Fruit fly (Drosophila melanogaster) ovary, adult (tissue): ENCODE measurements around the gene CG44815.

ENCODE experiments used
- CG17801 ChIP-seq: fragments of 200-800 bp; optimal IDR thresholded peaks from 2 replicates; lab custom pipeline; 2019; ENCODE audit warnings: missing biosample characterization, mild to moderate bottlenecking, missing genetic modification characterization, moderate library complexity; ENCODE audit not compliant: partially characterized antibody

CG44815 gene

DNA sequence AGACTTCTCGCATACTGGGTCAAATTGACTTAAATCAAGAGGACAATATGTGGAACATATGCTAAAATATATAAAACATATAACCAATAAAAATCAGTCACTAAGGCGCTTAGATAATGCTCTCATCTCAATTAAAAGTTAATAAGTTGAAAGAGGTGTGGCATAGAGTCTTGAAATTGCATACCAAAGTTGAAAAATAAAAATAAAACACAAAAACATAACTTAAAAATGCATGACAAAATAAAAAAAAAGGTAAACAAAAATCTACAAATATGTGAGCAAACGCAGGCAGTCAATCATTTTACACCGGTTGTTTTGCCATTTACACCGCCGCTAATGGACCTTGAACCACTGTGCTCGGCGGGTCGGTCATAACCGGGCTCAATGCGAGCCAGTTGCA, at the start of gene CG44815:
Gene CG44815 (minus strand): TSS at position 51 of the 400 bp plus-strand sequence.
- TF ChIP-seq CG17801, result no peak

DNA sequence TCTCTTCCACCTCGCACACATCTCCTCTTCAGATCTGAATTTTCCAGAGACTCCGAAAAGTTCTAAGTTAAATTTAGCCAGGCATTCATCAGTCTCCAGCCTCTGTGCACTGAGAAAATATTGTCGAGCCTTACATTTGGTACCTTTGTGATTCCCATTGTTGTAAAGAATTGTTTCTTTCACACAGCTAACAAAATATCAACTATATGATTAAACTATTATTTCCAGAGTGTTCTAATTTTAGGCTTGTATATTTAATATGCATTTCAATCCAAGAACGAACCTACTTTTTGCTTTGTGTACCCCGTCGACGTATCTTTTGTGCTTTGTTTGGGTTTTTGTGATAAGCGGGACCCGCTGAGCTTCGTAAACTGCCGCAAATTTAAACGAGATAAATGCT, 48.1 kb upstream of the CG44815 start:
- no peak for TF ChIP-seq CG17801

- TF ChIP-seq CG17801, result no peak
Measured at dm6 chrX:9486802-9487201, 40.8 kb upstream of the CG44815 start.

DNA sequence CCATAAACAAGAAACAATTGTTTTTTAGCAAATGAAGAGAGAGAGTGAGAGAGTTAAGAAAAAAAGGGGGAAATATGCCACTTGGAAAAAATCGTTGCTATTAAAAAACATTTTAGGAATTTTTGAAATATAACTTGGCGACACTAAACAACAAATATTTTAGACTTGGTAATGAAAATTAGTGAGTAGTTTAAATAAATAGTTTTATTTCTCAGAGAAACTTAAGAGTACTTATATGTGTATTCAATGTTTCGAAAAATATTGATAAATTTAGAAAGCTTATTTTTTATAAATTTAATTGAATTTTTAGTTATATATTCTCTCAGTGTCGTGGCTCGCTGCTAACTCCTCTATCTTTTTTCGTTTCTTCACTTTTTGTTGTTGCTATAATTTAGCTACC, 39.9 kb upstream of the CG44815 start:
- no peak for TF ChIP-seq CG17801

DNA sequence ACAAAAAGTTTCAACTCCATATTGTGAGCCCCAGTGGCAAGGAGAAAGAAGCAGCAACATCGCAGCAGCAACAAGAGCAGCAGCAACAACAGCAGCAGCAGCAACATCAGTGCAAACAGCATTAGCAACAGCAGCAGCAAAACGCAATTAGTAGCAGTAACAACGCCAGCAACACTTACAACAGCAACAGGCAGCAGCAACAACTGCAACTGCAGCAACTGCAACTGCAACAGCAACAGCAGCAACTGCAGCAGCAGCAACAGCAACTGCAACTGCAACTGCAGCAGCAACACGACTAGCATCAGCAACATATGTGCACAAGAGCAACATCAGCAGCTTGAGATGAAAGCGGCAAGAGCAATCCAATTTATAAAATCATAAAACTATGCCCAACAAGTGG, 39.2 kb upstream of the CG44815 start:
- no peak for TF ChIP-seq CG17801

DNA sequence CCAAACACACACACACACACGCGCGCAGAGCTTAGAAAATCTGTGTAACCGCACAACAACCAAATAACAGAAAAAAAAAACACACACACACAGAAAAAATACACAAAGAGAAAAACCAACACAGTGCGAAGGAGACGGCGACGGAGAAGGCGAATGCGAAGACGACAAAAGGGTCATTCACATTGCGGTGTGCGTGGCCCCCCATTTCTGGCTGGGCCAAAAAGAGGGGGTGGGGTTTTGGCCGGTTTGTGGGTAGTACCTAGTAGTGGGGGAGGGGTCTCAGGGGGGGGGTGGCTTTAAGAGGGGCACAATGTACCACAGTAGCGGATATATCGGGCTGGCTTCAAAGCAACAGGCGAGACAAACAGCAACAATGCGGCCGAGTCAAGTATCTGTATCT, 37.6 kb upstream of the CG44815 start:
- no peak for TF ChIP-seq CG17801

DNA sequence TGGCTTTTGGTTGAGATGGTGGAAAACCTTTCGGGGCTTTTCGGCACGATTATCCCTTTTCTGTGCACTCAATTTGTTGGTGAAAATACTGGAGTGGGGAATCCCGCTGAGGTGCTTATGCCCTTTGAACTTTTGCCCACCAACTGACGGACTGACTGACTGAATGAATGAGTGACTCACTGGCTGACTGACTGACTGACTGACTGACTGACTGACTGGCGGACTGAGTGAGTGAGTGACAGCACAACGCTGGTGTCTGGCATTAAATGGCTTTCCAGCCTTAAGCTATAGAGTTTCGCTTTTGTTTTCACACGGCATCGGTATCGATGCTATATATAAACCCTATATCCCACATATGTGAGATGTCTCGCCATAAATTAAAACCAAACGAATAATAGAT, 32.7 kb upstream of the CG44815 start:
- no peak for TF ChIP-seq CG17801

dm6 chrX:9476908-9477307, 30.9 kb upstream of the CG44815 start:
- peak; percentile 20 for TF ChIP-seq CG17801

- TF ChIP-seq CG17801, result no peak
Measured at dm6 chrX:9474115-9474514, 28.1 kb upstream of the CG44815 start.

- no peak for TF ChIP-seq CG17801
Measured at dm6 chrX:9468285-9468684, 22.3 kb upstream of the CG44815 start.

dm6 chrX:9467656-9468055, 21.6 kb upstream of the CG44815 start:
- TF ChIP-seq CG17801, result no peak

- TF ChIP-seq CG17801, result no peak
Measured at dm6 chrX:9467066-9467465, 21.1 kb upstream of the CG44815 start.

DNA sequence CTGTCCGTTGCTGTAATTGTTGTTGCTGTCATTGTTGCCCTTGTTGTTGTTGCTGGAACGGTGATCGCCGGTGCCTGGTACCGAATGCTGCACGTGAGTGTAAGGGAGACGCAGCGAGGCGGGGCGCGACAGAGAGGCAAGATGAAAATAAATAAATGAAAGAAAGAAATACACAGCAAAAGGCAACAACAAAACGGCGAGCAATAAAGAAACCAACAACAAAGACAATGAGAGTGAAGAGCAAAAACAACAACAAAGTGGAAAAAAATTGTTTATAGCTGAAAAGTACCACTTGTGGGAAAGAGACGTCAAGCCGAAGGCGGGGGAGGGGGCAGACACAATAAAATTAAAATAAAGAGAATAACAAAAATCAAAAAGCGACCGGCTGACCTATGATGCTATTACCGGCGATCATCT, 20.6 kb upstream of the CG44815 start:
- TF ChIP-seq CG17801, result no peak

- TF ChIP-seq CG17801, result peak; percentile 51
Measured at dm6 chrX:9466150-9466549, 20.1 kb upstream of the CG44815 start.

DNA sequence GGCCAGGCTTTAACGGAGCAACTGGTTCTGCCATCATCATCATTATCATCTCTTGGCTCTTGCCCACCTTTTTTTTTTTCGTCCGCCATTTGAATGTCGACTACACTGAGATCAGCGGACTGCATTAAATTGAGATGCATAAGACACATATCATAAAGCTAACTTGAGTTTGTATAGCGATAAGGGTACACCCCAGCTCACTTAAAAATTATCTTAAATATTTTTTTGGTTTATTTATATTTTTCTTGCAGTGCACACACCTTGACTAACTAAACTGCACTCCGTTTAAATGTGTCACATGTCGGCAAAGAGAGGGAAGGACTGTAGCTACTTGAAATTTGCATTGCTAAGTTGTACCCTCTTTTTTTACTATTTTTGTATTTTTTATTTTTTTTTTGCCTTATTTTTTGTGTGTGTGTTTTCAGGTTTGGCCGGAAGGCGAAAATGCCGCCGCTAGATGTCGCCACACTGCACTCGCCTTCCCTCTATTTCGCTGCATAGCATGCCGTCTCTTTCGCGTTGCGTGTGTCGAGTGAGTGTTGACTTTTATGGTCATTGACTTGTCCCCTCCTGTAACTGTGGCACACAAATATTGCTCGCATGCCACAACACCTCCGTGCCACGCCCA, 14.7 kb upstream of the CG44815 start:
- no peak for TF ChIP-seq CG17801

DNA sequence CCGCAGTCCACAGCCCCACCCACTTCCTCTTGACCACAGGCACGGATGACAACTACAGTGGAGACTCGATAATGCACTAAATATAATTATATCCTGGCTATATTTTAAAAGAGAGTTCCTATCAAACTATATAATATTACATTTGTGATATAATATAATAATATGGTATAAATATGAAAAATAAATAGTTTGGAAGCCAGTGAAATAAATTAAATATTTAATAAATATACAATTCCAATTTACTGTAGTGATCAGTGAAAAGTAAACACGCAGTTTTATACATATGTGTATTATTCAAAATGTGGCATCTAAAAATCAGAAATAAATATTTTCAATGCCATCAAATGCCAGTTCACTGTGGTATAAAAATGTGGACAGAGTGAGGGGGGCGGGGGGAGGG, 10.4 kb upstream of the CG44815 start:
- TF ChIP-seq CG17801, result no peak

DNA sequence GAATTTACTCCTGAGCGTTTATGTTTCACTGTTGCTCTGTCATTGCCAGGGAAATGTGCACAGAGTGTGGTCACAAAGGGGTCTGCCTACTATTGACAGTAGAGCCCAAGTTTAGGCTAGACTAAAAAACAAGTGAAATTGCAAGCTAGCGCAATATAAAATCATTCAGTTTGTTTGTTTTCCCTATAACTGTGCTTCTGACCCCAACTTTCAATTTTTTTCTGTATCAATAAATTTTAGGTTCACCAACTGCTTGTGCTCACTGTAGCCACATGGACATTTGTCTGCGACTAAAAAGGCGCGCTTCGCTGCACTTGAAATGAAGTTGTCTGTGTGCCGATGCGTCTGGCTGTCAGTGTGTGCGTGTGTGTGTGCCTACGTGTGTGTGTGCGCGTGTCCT, 5.5 kb downstream of the CG44815 start:
- no peak for TF ChIP-seq CG17801

DNA sequence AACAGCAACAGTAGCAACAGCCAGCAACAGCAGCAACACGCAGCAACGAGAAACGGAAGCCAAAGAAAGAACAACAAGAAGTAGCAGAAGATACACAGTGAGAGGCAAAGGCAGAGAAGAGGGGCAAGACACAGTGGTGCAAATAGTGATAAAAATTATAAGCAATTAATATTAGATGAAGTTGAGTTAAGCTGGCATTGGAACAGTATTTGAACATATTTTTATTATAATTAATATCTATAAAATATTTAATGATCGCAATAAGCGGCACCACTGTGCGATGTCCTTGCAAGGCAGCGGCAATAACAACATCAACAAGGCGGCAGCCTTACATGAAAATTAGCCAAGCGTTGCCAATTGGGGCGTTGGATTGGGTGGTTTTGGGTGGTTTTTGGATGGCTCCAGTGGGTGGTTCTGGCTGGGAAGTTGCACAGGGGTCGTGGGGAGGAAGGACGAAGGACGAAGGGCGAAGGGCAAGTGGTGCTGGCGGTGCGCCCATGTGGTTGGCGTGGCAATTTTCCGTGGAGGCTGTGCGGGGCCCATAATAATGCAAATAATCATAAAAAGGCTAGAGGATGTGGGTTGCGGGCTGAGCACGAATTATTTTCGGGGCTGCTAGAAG, 14.5 kb downstream of the CG44815 start:
- no peak for TF ChIP-seq CG17801

DNA sequence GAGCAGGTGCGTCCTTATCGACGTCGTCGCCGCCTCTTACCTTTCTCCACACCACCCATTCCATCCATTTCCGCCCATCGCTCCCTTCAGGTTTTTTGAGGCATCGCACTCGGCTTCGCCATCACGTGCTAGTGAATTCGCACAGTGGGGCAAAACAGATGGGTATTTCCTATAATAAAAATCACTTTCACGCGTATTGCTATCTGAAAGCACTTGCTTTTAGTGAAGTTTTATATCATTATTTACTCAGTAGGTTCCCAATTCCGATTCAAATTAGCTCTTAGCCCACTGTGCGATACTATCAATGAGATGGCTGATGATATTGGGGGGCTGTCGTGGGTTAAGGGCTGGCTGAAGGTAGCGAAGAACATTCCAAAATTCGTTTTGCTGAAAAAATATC, 30.0 kb downstream of the CG44815 start:
- TF ChIP-seq CG17801, result no peak
